Fruit fly (Drosophila melanogaster) whole organism, embryonic: ENCODE measurements around the gene CG7889.
A peak's percentile ranks its signal among the peaks of the same experiment; 100 is the strongest.

Experiments
- Asciz ChIP-seq: fragments of 200-800 bp; sonication (Bioruptor generic); optimal IDR thresholded peaks from 2 replicates; lab custom pipeline; 2017; ENCODE audit warnings: missing biosample characterization, mild to moderate bottlenecking, missing genetic modification characterization, missing genetic modification reagents
- CG12219 ChIP-seq: fragments of 200-800 bp; sonication (Bioruptor generic); optimal IDR thresholded peaks from 3 replicates; lab custom pipeline; 2018; ENCODE audit warnings: missing biosample characterization, mild to moderate bottlenecking, missing genetic modification characterization
- CG1233 ChIP-seq: fragments of 200-800 bp; sonication (Bioruptor generic); optimal IDR thresholded peaks from 4 replicates; lab custom pipeline; 2018; ENCODE audit warnings: missing biosample characterization, mild to moderate bottlenecking, missing genetic modification characterization
- MESR4 ChIP-seq: fragments of 200-800 bp; sonication (Bioruptor generic); optimal IDR thresholded peaks from 2 replicates; lab custom pipeline; 2018; ENCODE audit warnings: missing biosample characterization, mild to moderate bottlenecking, missing genetic modification characterization, moderate library complexity
- Usf ChIP-seq: fragments of 200-800 bp; sonication (Bioruptor generic); optimal IDR thresholded peaks from 2 replicates; lab custom pipeline; 2017; ENCODE audit warnings: missing genotype, missing biosample characterization, missing genetic modification characterization
- fru ChIP-seq: fragments of >200 bp; optimal IDR thresholded peaks from 2 replicates; lab custom pipeline; 2017
- jumu ChIP-seq: fragments of 200-800 bp; sonication (Bioruptor generic); optimal IDR thresholded peaks from 3 replicates; lab custom pipeline; 2016; ENCODE audit warnings: missing biosample characterization, missing genetic modification characterization
- pan ChIP-seq, 4 experiments: fragments of >200 bp in 3 of 4; fragments of 200-800 bp in 1 of 4; sonication (Bioruptor generic) in 1 of 4; optimal IDR thresholded peaks in 3 of 4; IDR thresholded peaks in 1 of 4; 2 replicates each; pipeline versions ENCODE4 v1.3.6 to Lab custom; 2017 to 2022; ENCODE audit warnings: missing biosample characterization in 2 of 4, missing genetic modification characterization in 2 of 4, mixed read lengths in 1 of 4
- stc ChIP-seq: fragments of 200-800 bp; sonication (Bioruptor generic); IDR thresholded peaks from 2 replicates; pipeline ENCODE4 v1.3.6; 2022; ENCODE audit warnings: missing biosample characterization, missing genetic modification characterization

dm6 chrX:19262553-19262952 lies 19.1 kb downstream of the CG7889 start:
- TF ChIP-seq fru (no peak), Asciz (GFP tag; lab: Kevin White, UChicago) (no peak), Usf (no peak), MESR4 (GFP tag; lab: Kevin White, UChicago) (no peak), jumu (GFP tag; lab: Kevin White, UChicago) (no peak), CG12219 (GFP tag; lab: Kevin White, UChicago) (no peak), CG1233 (GFP tag; lab: Kevin White, UChicago) (no peak), pan (optimal IDR thresholded peaks at IDR 0.05; lab: Kevin White, UChicago) (no peak), pan (GFP tag; optimal IDR thresholded peaks at IDR 0.05 in 1 of 2, IDR thresholded peaks at IDR 0.05 in 1 of 2) (peak in 1 of 2 experiments; percentile 50), stc (0 out of 2 replicates have a peak, but pooled peaks have one; percentile 22)
